Comparison of ENCODE assay signal across 2 worm cellular contexts in the genomic region with DNA sequence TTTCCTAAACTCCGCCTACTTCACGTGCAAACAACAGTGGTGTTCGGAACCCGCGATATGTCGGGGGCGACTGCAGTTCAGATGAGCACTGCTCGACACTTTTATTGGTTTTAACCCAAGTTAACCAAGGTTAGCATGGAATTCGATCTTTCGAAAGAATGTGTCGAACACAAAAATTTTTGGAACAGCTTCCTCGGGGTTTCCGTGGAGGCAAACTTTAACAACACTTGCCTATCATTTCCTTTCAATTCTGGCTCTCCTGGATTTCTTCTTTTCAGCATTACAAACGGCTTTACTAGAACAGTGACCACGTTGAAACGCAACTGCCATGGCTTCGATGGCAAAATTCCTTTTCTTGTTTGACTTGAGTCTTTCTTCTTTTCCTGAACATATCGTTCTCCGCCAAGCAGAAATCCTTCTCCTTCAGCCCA.
TF ChIP-seq lines count a peak whose summit lies in the region.

No protein-coding gene starts in this region.

TF ChIP-seq in whole organism, L4 larva, 104 proteins besides CTCF, POLR2A, EP300 and RAD21 (continued from another document):
- TF ChIP-seq F44E2.7 (GFP tag; IDR thresholded peaks at IDR 0.05; lab: Robert Waterston, UW) (no peak), ctbp-1 (GFP tag; IDR thresholded peaks at IDR 0.05; lab: Robert Waterston, UW) (no peak), lin-38 (GFP tag; IDR thresholded peaks at IDR 0.05; lab: Robert Waterston, UW) (peak; percentile 68), daf-19 (GFP tag; conservative IDR thresholded peaks at IDR 0.05; lab: Robert Waterston, UW) (no peak; the same call in 1 of the 2 replicates), jun-1 (tag; optimal IDR thresholded peaks at IDR 0.05; lab: Kevin White, UChicago) (no peak), mxl-2 (GFP tag; conservative IDR thresholded peaks at IDR 0.05; lab: Robert Waterston, UW) (no peak), hmg-1.1 (GFP tag; IDR thresholded peaks at IDR 0.05; lab: Robert Waterston, UW) (peak; percentile 27; the same call in 1 of the 2 replicates), hif-1 (tag; optimal IDR thresholded peaks at IDR 0.05; lab: Kevin White, UChicago) (peak in 1 of 2 experiments; percentile 15), ama-1 (optimal IDR thresholded peaks at IDR 0.05; lab: Kevin White, UChicago) (peak; percentile 98), Y75B8A.6 (GFP tag; IDR thresholded peaks at IDR 0.05; lab: Robert Waterston, UW) (peak; percentile 69; the same call in 1 of the 2 replicates), lim-7 (GFP tag; IDR thresholded peaks at IDR 0.05; lab: Robert Waterston, UW) (no peak), gei-8 (GFP tag; optimal IDR thresholded peaks at IDR 0.05; lab: Kevin White, UChicago) (no peak), nhr-42 (GFP tag; IDR thresholded peaks at IDR 0.05; lab: Robert Waterston, UW) (peak; percentile 68; the same call in 1 of the 2 replicates), mdt-29 (GFP tag; IDR thresholded peaks at IDR 0.05; lab: Robert Waterston, UW) (peak; percentile 84; the same call in 1 of the 2 replicates), attf-4 (tag; optimal IDR thresholded peaks at IDR 0.05; lab: Kevin White, UChicago) (no peak), nhr-237 (tag; optimal IDR thresholded peaks at IDR 0.05; lab: Kevin White, UChicago) (no peak), mxl-3 (GFP tag; optimal IDR thresholded peaks at IDR 0.05; lab: Kevin White, UChicago) (peak; percentile 68), nhr-25 (tag; optimal IDR thresholded peaks at IDR 0.05; lab: Kevin White, UChicago; ENCODE audit: borderline replicate concordance, insufficient read depth) (no peak), pqm-1 (tag; optimal IDR thresholded peaks at IDR 0.05; lab: Kevin White, UChicago) (peak; percentile 53), ztf-7 (tag; optimal IDR thresholded peaks at IDR 0.05; lab: Kevin White, UChicago) (peak; percentile 38), unc-130 (GFP tag; optimal IDR thresholded peaks at IDR 0.05; lab: Kevin White, UChicago) (peak; percentile 24), zag-1 (tag; optimal IDR thresholded peaks at IDR 0.05; lab: Kevin White, UChicago) (no peak), ZK337.2 (GFP tag; IDR thresholded peaks at IDR 0.05; lab: Robert Waterston, UW) (no peak), nhr-48 (tag; optimal IDR thresholded peaks at IDR 0.05; lab: Kevin White, UChicago) (peak; percentile 50), hlh-11 (tag; optimal IDR thresholded peaks at IDR 0.05; lab: Kevin White, UChicago) (peak; percentile 73), aly-2 (tag; optimal IDR thresholded peaks at IDR 0.05; lab: Kevin White, UChicago) (no peak), nhr-28 (tag; optimal IDR thresholded peaks at IDR 0.05; lab: Kevin White, UChicago) (peak; percentile 57), F26F4.8 (GFP tag; conservative IDR thresholded peaks at IDR 0.05; lab: Robert Waterston, UW) (no peak), nhr-41 (GFP tag; IDR thresholded peaks at IDR 0.05; lab: Robert Waterston, UW) (no peak), spr-1 (tag; optimal IDR thresholded peaks at IDR 0.05; lab: Kevin White, UChicago) (peak; percentile 67), saeg-2 (GFP tag; IDR thresholded peaks at IDR 0.05; lab: Robert Waterston, UW) (no peak), fos-1 (tag; optimal IDR thresholded peaks at IDR 0.05; lab: Kevin White, UChicago) (no peak), egl-27 (tag; optimal IDR thresholded peaks at IDR 0.05; lab: Kevin White, UChicago) (peak; percentile 22), pha-4 (GFP tag; IDR thresholded peaks at IDR 0.05; lab: Robert Waterston, UW) (peak; percentile 63; the same call in 1 of the 2 replicates), pha-4 (tag; optimal IDR thresholded peaks at IDR 0.05; lab: Kevin White, UChicago) (no peak), vab-7 (GFP tag; IDR thresholded peaks at IDR 0.05; lab: Robert Waterston, UW) (peak; percentile 36; the same call in 1 of the 2 replicates), cey-2 (tag; optimal IDR thresholded peaks at IDR 0.05; lab: Kevin White, UChicago; ENCODE audit: borderline replicate concordance, insufficient read depth) (no peak), madf-5 (GFP tag; IDR thresholded peaks at IDR 0.05; lab: Robert Waterston, UW) (no peak), F10B5.3 (tag; optimal IDR thresholded peaks at IDR 0.05; lab: Kevin White, UChicago) (peak; percentile 22), nhr-76 (tag; optimal IDR thresholded peaks at IDR 0.05; lab: Kevin White, UChicago) (no peak), nhr-77 (tag; optimal IDR thresholded peaks at IDR 0.05; lab: Kevin White, UChicago) (peak; percentile 36), zip-2 (tag; optimal IDR thresholded peaks at IDR 0.05; lab: Kevin White, UChicago) (peak; percentile 42), F37D6.2 (tag; optimal IDR thresholded peaks at IDR 0.05; lab: Kevin White, UChicago) (no peak), daf-8 (GFP tag; IDR thresholded peaks at IDR 0.05; lab: Robert Waterston, UW) (no peak), tag-97 (GFP tag; IDR thresholded peaks at IDR 0.05; lab: Robert Waterston, UW) (no peak), tra-1 (GFP tag; IDR thresholded peaks at IDR 0.05; lab: Robert Waterston, UW) (no peak), dve-1 (tag; optimal IDR thresholded peaks at IDR 0.05; lab: Kevin White, UChicago; ENCODE audit: insufficient read depth) (peak; percentile 97), zfp-3 (GFP tag; conservative IDR thresholded peaks at IDR 0.05; lab: Robert Waterston, UW) (peak; percentile 59; the same call in 1 of the 2 replicates), zfp-2 (tag; optimal IDR thresholded peaks at IDR 0.05; lab: Kevin White, UChicago) (no peak), spr-3 (GFP tag; optimal IDR thresholded peaks at IDR 0.05; lab: Kevin White, UChicago) (peak; percentile 52), dmd-8 (GFP tag; IDR thresholded peaks at IDR 0.05; lab: Robert Waterston, UW) (no peak), ceh-20 (GFP tag; IDR thresholded peaks at IDR 0.05; lab: Robert Waterston, UW) (no peak), unc-62 (GFP tag; optimal IDR thresholded peaks at IDR 0.05 in 1 of 2; lab: Kevin White, UChicago) (peak in 1 of 2 experiments; percentile 59), unc-62 (tag; optimal IDR thresholded peaks at IDR 0.05; lab: Kevin White, UChicago) (no peak), ceh-28 (tag; optimal IDR thresholded peaks at IDR 0.05; lab: Kevin White, UChicago) (no peak), T20F7.1 (GFP tag; optimal IDR thresholded peaks at IDR 0.05; lab: Kevin White, UChicago) (peak; percentile 69), dmd-9 (GFP tag; IDR thresholded peaks at IDR 0.05; lab: Robert Waterston, UW) (no peak), set-16 (GFP tag; IDR thresholded peaks at IDR 0.05; lab: Robert Waterston, UW) (no peak), aha-1 (tag; lab: Kevin White, UChicago) (peak; percentile 65), ztf-11 (tag; optimal IDR thresholded peaks at IDR 0.05; lab: Kevin White, UChicago) (no peak)

TF ChIP-seq in whole organism, young adult, 124 proteins besides CTCF, POLR2A, EP300 and RAD21 (continued from another document):
- TF ChIP-seq lin-35 (GFP tag; optimal IDR thresholded peaks at IDR 0.05; lab: Kevin White, UChicago), result peak in 1 of 3 experiments; percentile 27
- TF ChIP-seq cebp-1 (GFP tag; IDR thresholded peaks at IDR 0.05; lab: Robert Waterston, UW), result no peak
- TF ChIP-seq cebp-1 (tag; optimal IDR thresholded peaks at IDR 0.05; lab: Kevin White, UChicago), result peak; percentile 64
- TF ChIP-seq ztf-3 (GFP tag; optimal IDR thresholded peaks at IDR 0.05; lab: Kevin White, UChicago), result no peak
- TF ChIP-seq let-526 (GFP tag; IDR thresholded peaks at IDR 0.05; lab: Robert Waterston, UW), result no peak
- TF ChIP-seq ceh-58 (GFP tag; IDR thresholded peaks at IDR 0.05; lab: Robert Waterston, UW), result no peak
- TF ChIP-seq mxl-1 (tag; optimal IDR thresholded peaks at IDR 0.05; lab: Kevin White, UChicago), result peak; percentile 6
- TF ChIP-seq rcor-1 (GFP tag; IDR thresholded peaks at IDR 0.05; lab: Robert Waterston, UW), result peak; percentile 86
- peak; percentile 59 for TF ChIP-seq ceh-100 (GFP tag; IDR thresholded peaks at IDR 0.05; lab: Robert Waterston, UW)
- TF ChIP-seq unc-62 (GFP tag; optimal IDR thresholded peaks at IDR 0.05; lab: Kevin White, UChicago), result no peak
- peak; percentile 89 for TF ChIP-seq repo-1 (tag; optimal IDR thresholded peaks at IDR 0.05; lab: Kevin White, UChicago)
- no peak for TF ChIP-seq pha-4 (tag; optimal IDR thresholded peaks at IDR 0.05; lab: Kevin White, UChicago)
- TF ChIP-seq B0336.3 (GFP tag; IDR thresholded peaks at IDR 0.05; lab: Robert Waterston, UW), result peak; percentile 88
- no peak for TF ChIP-seq nhr-90 (tag; optimal IDR thresholded peaks at IDR 0.05; lab: Kevin White, UChicago)
- TF ChIP-seq athp-1 (tag; optimal IDR thresholded peaks at IDR 0.05; lab: Kevin White, UChicago), result peak; percentile 47
- TF ChIP-seq atf-7 (tag; optimal IDR thresholded peaks at IDR 0.05; lab: Kevin White, UChicago), result peak; percentile 63
- TF ChIP-seq snpc-1.3 (tag; optimal IDR thresholded peaks at IDR 0.05; lab: Kevin White, UChicago; ENCODE audit: insufficient read depth), result peak; percentile 95
- TF ChIP-seq madf-6 (GFP tag; IDR thresholded peaks at IDR 0.05; lab: Robert Waterston, UW), result peak; percentile 88
- peak; percentile 21 for TF ChIP-seq attf-5 (GFP tag; optimal IDR thresholded peaks at IDR 0.05; lab: Kevin White, UChicago)
- peak; percentile 72; the same call in 1 of the 2 replicates for TF ChIP-seq Y56A3A.18 (GFP tag; IDR thresholded peaks at IDR 0.05; lab: Robert Waterston, UW)
- no peak for TF ChIP-seq B0035.1 (tag; optimal IDR thresholded peaks at IDR 0.05; lab: Kevin White, UChicago)
- peak; percentile 37 for TF ChIP-seq unc-130 (GFP tag; optimal IDR thresholded peaks at IDR 0.05; lab: Kevin White, UChicago)
- TF ChIP-seq ceh-27 (GFP tag; optimal IDR thresholded peaks at IDR 0.05; lab: Kevin White, UChicago), result peak; percentile 17
- 0 out of 2 replicates have a peak, but pooled peaks have one; percentile 36 for TF ChIP-seq ztf-25 (GFP tag; IDR thresholded peaks at IDR 0.05; lab: Robert Waterston, UW)
- no peak for TF ChIP-seq ztf-6 (GFP tag; IDR thresholded peaks at IDR 0.05; lab: Robert Waterston, UW)
- peak; percentile 22 for TF ChIP-seq xnd-1 (tag; optimal IDR thresholded peaks at IDR 0.05; lab: Kevin White, UChicago)
- TF ChIP-seq tbx-9 (tag; optimal IDR thresholded peaks at IDR 0.05; lab: Kevin White, UChicago; ENCODE audit: borderline replicate concordance), result peak; percentile 11
- 0 out of 2 replicates have a peak, but pooled peaks have one; percentile 31 for TF ChIP-seq hmg-20 (GFP tag; IDR thresholded peaks at IDR 0.05; lab: Robert Waterston, UW)
- TF ChIP-seq sea-2 (GFP tag; IDR thresholded peaks at IDR 0.05; lab: Robert Waterston, UW), result no peak
- no peak for TF ChIP-seq nfya-1 (tag; optimal IDR thresholded peaks at IDR 0.05; lab: Kevin White, UChicago; ENCODE audit: borderline replicate concordance, insufficient read depth)
- TF ChIP-seq egl-18 (GFP tag; IDR thresholded peaks at IDR 0.05; lab: Robert Waterston, UW), result 0 out of 2 replicates have a peak, but pooled peaks have one; percentile 32
- peak; percentile 43 for TF ChIP-seq die-1 (tag; optimal IDR thresholded peaks at IDR 0.05; lab: Kevin White, UChicago)
- TF ChIP-seq K12H6.12 (tag; optimal IDR thresholded peaks at IDR 0.05; lab: Kevin White, UChicago), result no peak
- TF ChIP-seq C06A6.2 (GFP tag; conservative IDR thresholded peaks at IDR 0.05; lab: Robert Waterston, UW), result no peak
- TF ChIP-seq T07F8.4 (tag; optimal IDR thresholded peaks at IDR 0.05; lab: Kevin White, UChicago), result no peak
- no peak for TF ChIP-seq madf-3 (GFP tag; IDR thresholded peaks at IDR 0.05; lab: Robert Waterston, UW)
- no peak for TF ChIP-seq lag-1 (GFP tag; IDR thresholded peaks at IDR 0.05; lab: Robert Waterston, UW)
- TF ChIP-seq dpl-1 (GFP tag; optimal IDR thresholded peaks at IDR 0.05; lab: Kevin White, UChicago), result no peak
- TF ChIP-seq somi-1 (GFP tag; optimal IDR thresholded peaks at IDR 0.05; lab: Kevin White, UChicago), result no peak
- TF ChIP-seq egrh-3 (GFP tag; IDR thresholded peaks at IDR 0.05; lab: Robert Waterston, UW), result peak; percentile 38; the same call in 1 of the 2 replicates
- TF ChIP-seq cebp-2 (GFP tag; IDR thresholded peaks at IDR 0.05; lab: Robert Waterston, UW), result no peak
- TF ChIP-seq ama-1 (optimal IDR thresholded peaks at IDR 0.05; lab: Kevin White, UChicago), result peak; percentile 82
- no peak for TF ChIP-seq ama-1 (GFP tag; optimal IDR thresholded peaks at IDR 0.05; lab: Kevin White, UChicago)
- no peak for TF ChIP-seq ceh-91 (GFP tag; IDR thresholded peaks at IDR 0.05; lab: Robert Waterston, UW)
- TF ChIP-seq gei-17 (GFP tag; optimal IDR thresholded peaks at IDR 0.05; lab: Kevin White, UChicago), result peak; percentile 49
- TF ChIP-seq F22D6.2 (tag; optimal IDR thresholded peaks at IDR 0.05; lab: Kevin White, UChicago), result peak; percentile 28
- no peak for TF ChIP-seq nhr-120 (GFP tag; IDR thresholded peaks at IDR 0.05; lab: Robert Waterston, UW)
- 0 out of 2 replicates have a peak, but pooled peaks have one; percentile 49 for TF ChIP-seq Y95B8A.8 (GFP tag; IDR thresholded peaks at IDR 0.05; lab: Robert Waterston, UW)
- TF ChIP-seq ekl-4 (GFP tag; IDR thresholded peaks at IDR 0.05; lab: Robert Waterston, UW), result peak; percentile 92
- TF ChIP-seq bed-2 (GFP tag; IDR thresholded peaks at IDR 0.05; lab: Robert Waterston, UW), result no peak
- TF ChIP-seq sdz-38 (tag; optimal IDR thresholded peaks at IDR 0.05; lab: Kevin White, UChicago), result no peak
- TF ChIP-seq lin-54 (GFP tag; optimal IDR thresholded peaks at IDR 0.05; lab: Kevin White, UChicago), result peak; percentile 82
- peak; percentile 3 for TF ChIP-seq B0261.1 (tag; optimal IDR thresholded peaks at IDR 0.05; lab: Kevin White, UChicago)
- peak; percentile 67 for TF ChIP-seq madf-10 (tag; optimal IDR thresholded peaks at IDR 0.05; lab: Kevin White, UChicago)
- TF ChIP-seq akir-1 (GFP tag; optimal IDR thresholded peaks at IDR 0.05; lab: Kevin White, UChicago), result no peak
- no peak for TF ChIP-seq ZK185.1 (tag; optimal IDR thresholded peaks at IDR 0.05; lab: Kevin White, UChicago; ENCODE audit: poor library complexity, severe bottlenecking)
- peak; percentile 65 for TF ChIP-seq mcd-1 (GFP tag; IDR thresholded peaks at IDR 0.05; lab: Robert Waterston, UW)
- TF ChIP-seq sptf-2 (GFP tag; optimal IDR thresholded peaks at IDR 0.05; lab: Kevin White, UChicago), result no peak
- TF ChIP-seq F49E8.2 (tag; optimal IDR thresholded peaks at IDR 0.05; lab: Kevin White, UChicago; ENCODE audit: insufficient read depth), result peak; percentile 85
